Worm (Caenorhabditis elegans): ENCODE data around the gene ZK546.5.
A peak's percentile ranks its signal among the peaks of the same experiment; 100 is the strongest.

Gene ZK546.5

ce11 chrII:4955353-4955752, 19.7 kb downstream of the ZK546.5 start, which contains the start of gene pbs-3 (continued):
- TF ChIP-seq lin-38 (GFP tag; IDR thresholded peaks at IDR 0.05) (peak; percentile 77), D1046.2 (GFP tag; IDR thresholded peaks at IDR 0.05) (no peak), attf-4 (tag; optimal IDR thresholded peaks at IDR 0.05) (no peak), nhr-6 (tag; optimal IDR thresholded peaks at IDR 0.05) (peak; percentile 82), nhr-28 (tag; optimal IDR thresholded peaks at IDR 0.05) (peak; percentile 62), unc-62 (GFP tag; optimal IDR thresholded peaks at IDR 0.05 in 1 of 2) (peak in 1 of 2 experiments; percentile 82), unc-62 (tag; optimal IDR thresholded peaks at IDR 0.05) (no peak), ceh-32 (tag; optimal IDR thresholded peaks at IDR 0.05; ENCODE audit: poor library complexity) (no peak), ama-1 (optimal IDR thresholded peaks at IDR 0.05) (peak; percentile 66), vab-7 (GFP tag; IDR thresholded peaks at IDR 0.05) (peak; percentile 54; the same call in 1 of the 2 replicates), F49E8.2 (tag; optimal IDR thresholded peaks at IDR 0.05; ENCODE audit: borderline replicate concordance) (no peak), madf-5 (GFP tag; IDR thresholded peaks at IDR 0.05) (0 out of 4 replicates have a peak, but pooled peaks of 1 of the 2 experiments have one; percentile 46), egl-27 (tag; optimal IDR thresholded peaks at IDR 0.05) (no peak), pqm-1 (tag; optimal IDR thresholded peaks at IDR 0.05) (no peak), ZK546.5 (tag; optimal IDR thresholded peaks at IDR 0.05) (no peak), ceh-20 (GFP tag; IDR thresholded peaks at IDR 0.05) (no peak), daf-12 (tag; optimal IDR thresholded peaks at IDR 0.05) (no peak), T26A8.4 (GFP tag; IDR thresholded peaks at IDR 0.05) (no peak), ctbp-1 (GFP tag; IDR thresholded peaks at IDR 0.05) (no peak), hmg-1.1 (GFP tag; IDR thresholded peaks at IDR 0.05) (peak; percentile 43; the same call in 1 of the 2 replicates), aly-2 (tag; optimal IDR thresholded peaks at IDR 0.05) (no peak), dmd-8 (GFP tag; IDR thresholded peaks at IDR 0.05) (no peak), mdt-29 (GFP tag; IDR thresholded peaks at IDR 0.05) (no peak), mxl-3 (GFP tag; optimal IDR thresholded peaks at IDR 0.05) (peak; percentile 12), Y48G9A.11 (GFP tag; IDR thresholded peaks at IDR 0.05) (0 out of 2 replicates have a peak, but pooled peaks have one; percentile 19), cey-2 (tag; optimal IDR thresholded peaks at IDR 0.05; ENCODE audit: borderline replicate concordance, insufficient read depth) (no peak), nhr-11 (tag; optimal IDR thresholded peaks at IDR 0.05) (peak; percentile 50), mes-2 (tag; optimal IDR thresholded peaks at IDR 0.05; ENCODE audit: poor library complexity, severe bottlenecking) (peak; percentile 95), dpl-1 (GFP tag; optimal IDR thresholded peaks at IDR 0.05) (peak; percentile 67)

ce11 chrII:4959719-4960118, 24.1 kb downstream of the ZK546.5 start, which contains the start of gene ulp-2:
Gene ulp-2 (minus strand): TSS chrII:4959876.
- TF ChIP-seq zip-11 (GFP tag; IDR thresholded peaks at IDR 0.05) (no peak), zfp-3 (GFP tag; conservative IDR thresholded peaks at IDR 0.05) (no peak), gei-8 (GFP tag; optimal IDR thresholded peaks at IDR 0.05) (no peak), dmd-6 (GFP tag; IDR thresholded peaks at IDR 0.05) (no peak), mxl-3 (GFP tag; optimal IDR thresholded peaks at IDR 0.05) (no peak), aha-1 (tag) (peak; percentile 96), ZK546.5 (tag; optimal IDR thresholded peaks at IDR 0.05) (no peak), ces-1 (GFP tag; optimal IDR thresholded peaks at IDR 0.05) (no peak), Y75B8A.6 (GFP tag; IDR thresholded peaks at IDR 0.05) (no peak), spr-1 (tag; optimal IDR thresholded peaks at IDR 0.05) (no peak), dmd-8 (GFP tag; IDR thresholded peaks at IDR 0.05) (no peak), T20F7.1 (GFP tag; optimal IDR thresholded peaks at IDR 0.05) (no peak), F37D6.2 (tag; optimal IDR thresholded peaks at IDR 0.05) (no peak), dpl-1 (GFP tag; optimal IDR thresholded peaks at IDR 0.05) (peak; percentile 14), ceh-44 (GFP tag; IDR thresholded peaks at IDR 0.05) (no peak), daf-16 (GFP tag; optimal IDR thresholded peaks at IDR 0.05) (no peak), daf-16 (tag; optimal IDR thresholded peaks at IDR 0.05) (no peak), lin-29 (GFP tag; IDR thresholded peaks at IDR 0.05) (no peak), pha-4 (GFP tag; IDR thresholded peaks at IDR 0.05) (no peak), pha-4 (tag; optimal IDR thresholded peaks at IDR 0.05) (no peak), lsy-2 (tag; optimal IDR thresholded peaks at IDR 0.05) (peak in 1 of 2 experiments; percentile 53)

All from whole organism, L4 larva.